Worm (Caenorhabditis elegans): ENCODE results near the gene srlf-18.

Gene srlf-18

ce11 chrIV:11082789-11083235, 18.5 kb downstream of the srlf-18 start (continued):
- TF ChIP-seq F39B2.1 (GFP tag; IDR thresholded peaks at IDR 0.05) (0 out of 2 replicates have a peak, but pooled peaks have one; percentile 12), ceh-100 (GFP tag; IDR thresholded peaks at IDR 0.05) (peak; percentile 15; the same call in 1 of the 2 replicates), tbp1 (GFP tag; optimal IDR thresholded peaks at IDR 0.05) (peak; percentile 65), die-1 (tag; optimal IDR thresholded peaks at IDR 0.05) (peak; percentile 70), snpc-3.4 (tag; optimal IDR thresholded peaks at IDR 0.05) (no peak), efl-1 (GFP tag; optimal IDR thresholded peaks at IDR 0.05) (no peak), ceh-40 (GFP tag; IDR thresholded peaks at IDR 0.05) (no peak), Y79H2A.3 (GFP tag; conservative IDR thresholded peaks at IDR 0.05) (no peak; the same call in 1 of the 2 replicates), mel-28 (tag; optimal IDR thresholded peaks at IDR 0.05; ENCODE audit: borderline replicate concordance) (peak; percentile 65), C06A6.2 (GFP tag; conservative IDR thresholded peaks at IDR 0.05) (peak; percentile 89), B0261.1 (tag; optimal IDR thresholded peaks at IDR 0.05) (peak; percentile 8), Y67H2A.10 (GFP tag; conservative IDR thresholded peaks at IDR 0.05) (peak; percentile 54; the same call in 1 of the 2 replicates), mcd-1 (GFP tag; IDR thresholded peaks at IDR 0.05) (peak; percentile 82), B0035.1 (tag; optimal IDR thresholded peaks at IDR 0.05) (peak; percentile 46), ekl-4 (GFP tag; IDR thresholded peaks at IDR 0.05) (peak; percentile 74), hlh-26 (GFP tag; conservative IDR thresholded peaks at IDR 0.05) (no peak), aptf-2 (GFP tag; conservative IDR thresholded peaks at IDR 0.05) (no peak), F49E8.2 (tag; optimal IDR thresholded peaks at IDR 0.05; ENCODE audit: insufficient read depth) (no peak), lin-40 (tag; optimal IDR thresholded peaks at IDR 0.05) (peak; percentile 93), F57A8.1 (GFP tag; optimal IDR thresholded peaks at IDR 0.05) (no peak), ztf-6 (GFP tag; IDR thresholded peaks at IDR 0.05) (no peak; the same call in 1 of the 2 replicates), hlh-12 (tag; optimal IDR thresholded peaks at IDR 0.05) (no peak), nhr-90 (tag; optimal IDR thresholded peaks at IDR 0.05) (peak; percentile 74), rec-8 (tag; optimal IDR thresholded peaks at IDR 0.05) (peak in 1 of 2 experiments; percentile 7), ccch-3 (GFP tag; optimal IDR thresholded peaks at IDR 0.05) (no peak), nhr-27 (tag; optimal IDR thresholded peaks at IDR 0.05) (no peak), ztf-26 (tag; optimal IDR thresholded peaks at IDR 0.05) (peak; percentile 81), mes-4 (tag; optimal IDR thresholded peaks at IDR 0.05) (no peak), let-526 (GFP tag; IDR thresholded peaks at IDR 0.05) (0 out of 2 replicates have a peak, but pooled peaks have one; percentile 60), unc-130 (GFP tag; optimal IDR thresholded peaks at IDR 0.05) (no peak), F22D6.2 (tag; optimal IDR thresholded peaks at IDR 0.05) (peak; percentile 64), lsy-27 (tag; optimal IDR thresholded peaks at IDR 0.05; ENCODE audit: borderline replicate concordance, insufficient read depth) (no peak), madf-6 (GFP tag; IDR thresholded peaks at IDR 0.05) (peak; percentile 12; the same call in 1 of the 2 replicates), B0019.2 (GFP tag; conservative IDR thresholded peaks at IDR 0.05) (no peak), lin-35 (GFP tag; optimal IDR thresholded peaks at IDR 0.05) (peak in 1 of 3 experiments; percentile 87), T07F8.4 (tag; optimal IDR thresholded peaks at IDR 0.05) (peak; percentile 59), Y56A3A.18 (GFP tag; IDR thresholded peaks at IDR 0.05) (no peak), sea-2 (GFP tag; IDR thresholded peaks at IDR 0.05) (no peak), F37B4.10 (GFP tag; IDR thresholded peaks at IDR 0.05) (no peak), madf-3 (GFP tag; IDR thresholded peaks at IDR 0.05) (0 out of 2 replicates have a peak, but pooled peaks have one; percentile 69), ama-1 (optimal IDR thresholded peaks at IDR 0.05) (peak; percentile 24), ama-1 (GFP tag; optimal IDR thresholded peaks at IDR 0.05) (peak in 1 of 2 experiments; percentile 40), nhr-179 (tag; optimal IDR thresholded peaks at IDR 0.05) (no peak), F33H1.4 (GFP tag; IDR thresholded peaks at IDR 0.05) (peak; percentile 62), C17E4.6 (GFP tag; IDR thresholded peaks at IDR 0.05) (0 out of 2 replicates have a peak, but pooled peaks have one; percentile 41), hmg-1.2 (GFP tag; IDR thresholded peaks at IDR 0.05) (peak; percentile 94), dox-1 (GFP tag; IDR thresholded peaks at IDR 0.05) (peak; percentile 83), F52B5.7 (tag; optimal IDR thresholded peaks at IDR 0.05) (peak; percentile 11)
